Fruit fly (Drosophila melanogaster) whole organism, embryonic: ENCODE data around the gene CG31793.

Experiments used
- B-H1 ChIP-seq: fragments of 200-800 bp; sonication (Bioruptor generic); IDR thresholded peaks from 3 replicates; pipeline ENCODE4 v1.3.6; 2022; ENCODE audit warnings: missing biosample characterization, missing genetic modification characterization
- BEAF-32 ChIP-seq: fragments of 200-800 bp; sonication (Bioruptor generic); optimal IDR thresholded peaks from 3 replicates; lab custom pipeline; 2017; ENCODE audit warnings: missing biosample characterization, missing genetic modification characterization, mild to moderate bottlenecking, moderate library complexity, missing genetic modification reagents
- Blimp-1 ChIP-seq: fragments of 200-800 bp; sonication (Bioruptor generic); optimal IDR thresholded peaks from 3 replicates; lab custom pipeline; 2018; ENCODE audit warnings: missing biosample characterization, missing genetic modification characterization, mild to moderate bottlenecking, moderate library complexity, missing genetic modification reagents
- CG10267 ChIP-seq: fragments of 200-800 bp; sonication (Bioruptor generic); optimal IDR thresholded peaks from 2 replicates; lab custom pipeline; 2018; ENCODE audit warnings: missing biosample characterization, mild to moderate bottlenecking, missing genetic modification characterization, moderate library complexity
- CG10366 ChIP-seq: fragments of 200-800 bp; sonication (Bioruptor generic); IDR thresholded peaks from 2 replicates; pipeline ENCODE4 v1.3.6; 2022; ENCODE audit warnings: missing biosample characterization, missing genetic modification characterization
- CG10431 ChIP-seq: fragments of 200-800 bp; sonication (Bioruptor generic); optimal IDR thresholded peaks from 3 replicates; lab custom pipeline; 2018; ENCODE audit warnings: missing biosample characterization, mild to moderate bottlenecking, missing genetic modification characterization
- CG12219 ChIP-seq: fragments of 200-800 bp; sonication (Bioruptor generic); optimal IDR thresholded peaks from 3 replicates; lab custom pipeline; 2018; ENCODE audit warnings: missing biosample characterization, mild to moderate bottlenecking, missing genetic modification characterization
- CG2712 ChIP-seq: fragments of 200-800 bp; optimal IDR thresholded peaks from 3 replicates; lab custom pipeline; 2019; ENCODE audit warnings: missing biosample characterization, mild to moderate bottlenecking, missing genetic modification characterization, moderate library complexity
- CG2875 ChIP-seq: fragments of 200-800 bp; sonication (Bioruptor generic); optimal IDR thresholded peaks from 2 replicates; lab custom pipeline; 2017; ENCODE audit warnings: missing biosample characterization, mild to moderate bottlenecking, missing genetic modification characterization, missing genetic modification reagents
- CG3065 ChIP-seq: fragments of 200-800 bp; sonication (Bioruptor generic); optimal IDR thresholded peaks from 2 replicates; lab custom pipeline; 2016; ENCODE audit warnings: missing biosample characterization, missing genetic modification characterization
- CG32532 ChIP-seq: fragments of 200-800 bp; sonication (Bioruptor generic); IDR thresholded peaks from 2 replicates; pipeline ENCODE4 v1.3.6; 2022; ENCODE audit warnings: missing biosample characterization, missing genetic modification characterization
- CG4424 ChIP-seq: fragments of 200-800 bp; sonication (Bioruptor generic); optimal IDR thresholded peaks from 3 replicates; lab custom pipeline; 2016; ENCODE audit warnings: missing biosample characterization, missing genetic modification characterization
- CG5953 ChIP-seq: fragments of 200-800 bp; sonication (Bioruptor generic); IDR thresholded peaks from 2 replicates; pipeline ENCODE4 v1.3.6; 2022; ENCODE audit warnings: missing biosample characterization, missing genetic modification characterization
- CG6654 ChIP-seq: fragments of 200-800 bp; sonication (Bioruptor generic); optimal IDR thresholded peaks from 2 replicates; lab custom pipeline; 2017; ENCODE audit warnings: missing biosample characterization, mild to moderate bottlenecking, missing genetic modification characterization
- CG6683 ChIP-seq: fragments of 200-800 bp; sonication (Bioruptor generic); optimal IDR thresholded peaks from 2 replicates; lab custom pipeline; 2017; ENCODE audit warnings: missing biosample characterization, mild to moderate bottlenecking, missing genetic modification characterization, missing genetic modification reagents
- CG6689 ChIP-seq: fragments of 200-800 bp; sonication (Bioruptor generic); IDR thresholded peaks from 2 replicates; pipeline ENCODE4 v1.3.6; 2022; ENCODE audit warnings: missing biosample characterization, missing genetic modification characterization
- CG8388 ChIP-seq: fragments of 200-800 bp; sonication (Bioruptor generic); optimal IDR thresholded peaks from 2 replicates; lab custom pipeline; 2019; ENCODE audit warnings: missing biosample characterization, mild to moderate bottlenecking, missing genetic modification characterization, moderate library complexity
- CG8478 ChIP-seq: fragments of >200 bp; optimal IDR thresholded peaks from 2 replicates; lab custom pipeline; 2018
- Chrac-16 ChIP-seq: fragments of 200-800 bp; sonication (Bioruptor generic); optimal IDR thresholded peaks from 3 replicates; lab custom pipeline; 2016; ENCODE audit warnings: missing biosample characterization, missing genetic modification characterization
- Dll ChIP-seq: fragments of 200-800 bp; sonication (Bioruptor generic); IDR thresholded peaks from 4 replicates; pipeline ENCODE4 v1.3.6; 2022; ENCODE audit warnings: missing biosample characterization, missing genetic modification characterization; ENCODE audit not compliant: partially characterized antibody
- Drgx ChIP-seq: fragments of 200-800 bp; sonication (Bioruptor generic); IDR thresholded peaks from 2 replicates; pipeline ENCODE4 v1.3.6; 2022; ENCODE audit warnings: missing biosample characterization, missing genetic modification characterization
- E2f2 ChIP-seq: fragments of 200-800 bp; sonication (Bioruptor generic); IDR thresholded peaks from 2 replicates; pipeline ENCODE4 v1.3.6; 2022; ENCODE audit warnings: missing biosample characterization, missing genetic modification characterization
- ERR ChIP-seq: fragments of 200-800 bp; sonication (Bioruptor generic); optimal IDR thresholded peaks from 2 replicates; lab custom pipeline; 2016; ENCODE audit warnings: missing biosample characterization, missing genetic modification characterization
- Gsc ChIP-seq: fragments of 200-800 bp; sonication (Bioruptor generic); IDR thresholded peaks from 2 replicates; pipeline ENCODE4 v1.3.6; 2022; ENCODE audit warnings: missing biosample characterization, missing genetic modification characterization
- HLH4C ChIP-seq: fragments of 200-800 bp; sonication (Bioruptor generic); IDR thresholded peaks from 3 replicates; pipeline ENCODE4 v1.3.6; 2022; ENCODE audit warnings: missing biosample characterization, missing genetic modification characterization; ENCODE audit not compliant: partially characterized antibody
- HmgZ ChIP-seq: fragments of 200-800 bp; sonication (Bioruptor generic); optimal IDR thresholded peaks from 2 replicates; lab custom pipeline; 2018; ENCODE audit warnings: missing biosample characterization, mild to moderate bottlenecking, missing genetic modification characterization
- MESR4 ChIP-seq: fragments of 200-800 bp; sonication (Bioruptor generic); optimal IDR thresholded peaks from 2 replicates; lab custom pipeline; 2018; ENCODE audit warnings: missing biosample characterization, mild to moderate bottlenecking, missing genetic modification characterization, moderate library complexity
- Neu2 ChIP-seq: fragments of 200-800 bp; sonication (Bioruptor generic); optimal IDR thresholded peaks from 3 replicates; lab custom pipeline; 2016; ENCODE audit warnings: missing biosample characterization, missing genetic modification characterization, borderline replicate concordance
- Optix ChIP-seq: fragments of 200-800 bp; sonication (Bioruptor generic); IDR thresholded peaks from 3 replicates; pipeline ENCODE4 v1.3.6; 2022; ENCODE audit warnings: missing biosample characterization, missing genetic modification characterization
- PHDP ChIP-seq: fragments of 200-800 bp; sonication (Bioruptor generic); optimal IDR thresholded peaks from 3 replicates; lab custom pipeline; 2018; ENCODE audit warnings: missing biosample characterization, mild to moderate bottlenecking, missing genetic modification characterization, moderate library complexity
- Ptx1 ChIP-seq: fragments of 200-800 bp; sonication (Bioruptor generic); IDR thresholded peaks from 2 replicates; pipeline ENCODE4 v1.3.6; 2022; ENCODE audit warnings: missing biosample characterization, missing genetic modification characterization
- Ravus ChIP-seq: fragments of 200-800 bp; sonication (Bioruptor generic); IDR thresholded peaks from 2 replicates; pipeline ENCODE4 v1.3.6; 2022; ENCODE audit warnings: missing biosample characterization, missing genetic modification characterization
- Side ChIP-seq: fragments of 200-800 bp; sonication (Bioruptor generic); optimal IDR thresholded peaks from 2 replicates; lab custom pipeline; 2016; ENCODE audit warnings: missing biosample characterization, missing genetic modification characterization
- Taf1 ChIP-seq: fragments of 200-800 bp; sonication (Bioruptor generic); IDR thresholded peaks from 2 replicates; pipeline ENCODE4 v1.3.6; 2022; ENCODE audit warnings: missing biosample characterization, missing genetic modification characterization
- Trl ChIP-seq, 3 experiments: fragments of >200 bp in 2 of 3; fragments of 200-800 bp in 1 of 3; sonication (Bioruptor generic) in 1 of 3; optimal IDR thresholded peaks; 2 replicates in 1 of 3; 3 replicates in 2 of 3; lab custom pipeline; 2016 to 2017; ENCODE audit warnings: missing biosample characterization in 1 of 3, missing genetic modification characterization in 1 of 3
- amos ChIP-seq: fragments of 200-800 bp; sonication (Bioruptor generic); IDR thresholded peaks from 2 replicates; pipeline ENCODE4 v1.3.6; 2022; ENCODE audit warnings: missing biosample characterization, missing genetic modification characterization; ENCODE audit not compliant: partially characterized antibody
- croc ChIP-seq: fragments of 200-800 bp; sonication (Bioruptor generic); conservative IDR thresholded peaks from 3 replicates; pipeline ENCODE4 v1.3.6; 2022; ENCODE audit warnings: missing biosample characterization, missing genetic modification characterization
- dysf ChIP-seq: fragments of 200-800 bp; sonication (Bioruptor generic); IDR thresholded peaks from 3 replicates; pipeline ENCODE4 v1.3.6; 2022; ENCODE audit warnings: missing biosample characterization, missing genetic modification characterization
- fd102C ChIP-seq: fragments of 200-800 bp; sonication (Bioruptor generic); optimal IDR thresholded peaks from 2 replicates; lab custom pipeline; 2018; ENCODE audit warnings: missing biosample characterization, mild to moderate bottlenecking, missing genetic modification characterization, moderate library complexity
- ftz-f1 ChIP-seq: fragments of 200-800 bp; sonication (Bioruptor generic); optimal IDR thresholded peaks from 2 replicates; lab custom pipeline; 2016; ENCODE audit warnings: missing biosample characterization, missing genetic modification characterization
- gem ChIP-seq: fragments of 200-800 bp; sonication (Bioruptor generic); optimal IDR thresholded peaks from 2 replicates; lab custom pipeline; 2019; ENCODE audit warnings: missing biosample characterization, mild to moderate bottlenecking, missing genetic modification characterization, moderate library complexity
- kni ChIP-seq: fragments of 200-800 bp; sonication (Bioruptor generic); optimal IDR thresholded peaks from 3 replicates; lab custom pipeline; 2017; ENCODE audit warnings: mild to moderate bottlenecking, missing biosample characterization, missing genetic modification reagents, missing genetic modification characterization
- maf-S ChIP-seq: fragments of 200-800 bp; sonication (Bioruptor generic); optimal IDR thresholded peaks from 2 replicates; lab custom pipeline; 2016; ENCODE audit warnings: missing biosample characterization, missing genetic modification characterization
- onecut ChIP-seq: fragments of 200-800 bp; sonication (Bioruptor generic); IDR thresholded peaks from 2 replicates; pipeline ENCODE4 v1.3.6; 2022; ENCODE audit warnings: missing biosample characterization, missing genetic modification characterization
- pho ChIP-seq: fragments of 200-800 bp; sonication (Bioruptor generic); optimal IDR thresholded peaks from 2 replicates; lab custom pipeline; 2016; ENCODE audit warnings: missing biosample characterization, missing genetic modification characterization
- slbo ChIP-seq: fragments of 200-800 bp; sonication (Bioruptor generic); IDR thresholded peaks from 2 replicates; pipeline ENCODE4 v1.3.6; 2022; ENCODE audit warnings: missing biosample characterization, missing genetic modification characterization
- slp2 ChIP-seq: fragments of 200-800 bp; sonication (Bioruptor generic); optimal IDR thresholded peaks from 2 replicates; lab custom pipeline; 2016; ENCODE audit warnings: missing biosample characterization, missing genetic modification characterization
- tin ChIP-seq: fragments of 200-800 bp; sonication (Bioruptor generic); optimal IDR thresholded peaks from 3 replicates; lab custom pipeline; 2016; ENCODE audit warnings: missing biosample characterization, missing genetic modification characterization
- trh ChIP-seq: fragments of 200-800 bp; sonication (Bioruptor generic); optimal IDR thresholded peaks from 2 replicates; lab custom pipeline; 2016; ENCODE audit warnings: missing biosample characterization, missing genetic modification characterization
- vnd ChIP-seq: fragments of 200-800 bp; sonication (Bioruptor generic); IDR thresholded peaks from 3 replicates; pipeline ENCODE4 v1.3.6; 2022; ENCODE audit warnings: missing biosample characterization, missing genetic modification characterization; ENCODE audit not compliant: partially characterized antibody
- vvl ChIP-seq: fragments of 200-800 bp; sonication (Bioruptor generic); IDR thresholded peaks from 2 replicates; pipeline ENCODE4 v1.3.6; 2022; ENCODE audit warnings: missing biosample characterization, missing genetic modification characterization

The CG31793 gene

DNA sequence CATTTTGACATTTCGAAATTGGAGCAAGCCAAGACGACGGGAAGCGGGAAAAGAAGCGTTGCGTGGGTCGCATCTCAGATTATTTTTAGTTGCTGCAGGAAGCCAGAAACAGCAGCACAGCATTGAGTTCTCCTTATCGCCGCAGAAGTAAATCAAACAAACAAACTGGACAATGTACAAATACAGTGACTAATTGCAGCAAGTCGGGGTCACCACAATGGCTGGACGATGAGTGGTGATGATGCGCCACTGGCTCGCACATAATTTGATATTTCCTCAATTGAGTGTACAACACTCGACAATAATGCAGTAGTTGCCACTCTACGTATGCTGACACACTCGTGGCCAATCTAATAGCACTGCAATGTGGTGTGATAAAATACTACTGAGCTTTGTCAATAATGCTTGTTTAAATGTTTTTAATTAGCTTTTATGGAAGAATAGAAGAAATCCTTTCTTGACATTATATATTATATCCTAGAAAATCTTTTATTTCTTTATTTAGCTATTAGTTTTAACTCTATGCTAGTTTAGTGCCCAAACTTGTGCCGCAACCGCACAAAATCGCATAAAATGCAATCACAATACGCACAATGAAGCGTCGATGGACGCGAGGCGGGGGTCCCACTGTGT lies 21.1 kb upstream of the CG31793 start (continued):
- no peak for TF ChIP-seq onecut (GFP tag; lab: Robert Waterston, UW)
- TF ChIP-seq CG8478 (lab: Kevin White, UChicago): no peak
- TF ChIP-seq MESR4: no peak
- TF ChIP-seq ftz-f1 (GFP tag; lab: Kevin White, UChicago): no peak
- TF ChIP-seq tin (GFP tag; lab: Kevin White, UChicago): no peak
- TF ChIP-seq fd102C: no peak
- TF ChIP-seq CG32532 (GFP tag; lab: Robert Waterston, UW): no peak
- TF ChIP-seq Ptx1: 0 out of 2 replicates have a peak, but pooled peaks have one; percentile 8
- TF ChIP-seq PHDP (tag; lab: Kevin White, UChicago): peak; percentile 35
- TF ChIP-seq trh (GFP tag; lab: Kevin White, UChicago): no peak
- TF ChIP-seq Dll (GFP tag; lab: Robert Waterston, UW): no peak
- no peak for TF ChIP-seq vnd (GFP tag; lab: Robert Waterston, UW)
- peak; percentile 60; the same call in 1 of the 2 replicates for TF ChIP-seq vvl (GFP tag; lab: Robert Waterston, UW)
- no peak for TF ChIP-seq BEAF-32 (GFP tag; lab: Kevin White, UChicago)
- TF ChIP-seq CG8388 (GFP tag; lab: Kevin White, UChicago): peak; percentile 46
- TF ChIP-seq maf-S (GFP tag; lab: Kevin White, UChicago): no peak
- TF ChIP-seq Side (GFP tag; lab: Kevin White, UChicago): no peak
- no peak for TF ChIP-seq CG3065 (GFP tag; lab: Kevin White, UChicago)
- no peak for TF ChIP-seq CG6654 (GFP tag; lab: Kevin White, UChicago)
- peak; percentile 54 for TF ChIP-seq Blimp-1 (GFP tag; lab: Kevin White, UChicago)
- peak; percentile 49 for TF ChIP-seq CG6689 (GFP tag; lab: Robert Waterston, UW)
- TF ChIP-seq CG12219: no peak
- no peak for TF ChIP-seq HmgZ
- TF ChIP-seq CG10366 (GFP tag; lab: Robert Waterston, UW): no peak
- TF ChIP-seq CG10431 (GFP tag; lab: Kevin White, UChicago): peak; percentile 55
- no peak for TF ChIP-seq CG6683 (GFP tag; lab: Kevin White, UChicago)
- TF ChIP-seq Chrac-16 (GFP tag; lab: Kevin White, UChicago): no peak
- TF ChIP-seq Drgx: peak; percentile 85
- no peak for TF ChIP-seq Gsc (GFP tag; lab: Robert Waterston, UW)
- no peak for TF ChIP-seq ERR (GFP tag; lab: Kevin White, UChicago)
- no peak for TF ChIP-seq HLH4C
- peak; percentile 18 for TF ChIP-seq CG4424 (GFP tag; lab: Kevin White, UChicago)
- no peak for TF ChIP-seq Optix
- peak; percentile 65 for TF ChIP-seq CG2712 (tag; lab: Kevin White, UChicago)
- no peak for TF ChIP-seq Taf1 (GFP tag; lab: Robert Waterston, UW)
- TF ChIP-seq croc: no peak
- TF ChIP-seq CG5953 (GFP tag; lab: Robert Waterston, UW): no peak
- no peak for TF ChIP-seq Neu2 (GFP tag; lab: Kevin White, UChicago)
- no peak for TF ChIP-seq CG2875 (GFP tag; lab: Kevin White, UChicago)
- TF ChIP-seq amos (GFP tag; lab: Robert Waterston, UW): no peak
- peak; percentile 69 for TF ChIP-seq gem
- TF ChIP-seq Trl (optimal IDR thresholded peaks at IDR 0.05; lab: Kevin White, UChicago): no peak
- TF ChIP-seq Trl (GFP tag; optimal IDR thresholded peaks at IDR 0.05; lab: Kevin White, UChicago): no peak
- TF ChIP-seq B-H1 (GFP tag; lab: Robert Waterston, UW): no peak
- no peak for TF ChIP-seq slp2 (GFP tag; lab: Kevin White, UChicago)
- no peak for TF ChIP-seq dysf (GFP tag; lab: Robert Waterston, UW)
- no peak for TF ChIP-seq E2f2
- TF ChIP-seq pho (GFP tag; lab: Kevin White, UChicago): no peak
- peak; percentile 22 for TF ChIP-seq CG10267 (tag; lab: Kevin White, UChicago)
- TF ChIP-seq Ravus (GFP tag; lab: Robert Waterston, UW): no peak
- no peak for TF ChIP-seq kni (GFP tag; lab: Kevin White, UChicago)
- TF ChIP-seq slbo (GFP tag; lab: Robert Waterston, UW): no peak
